Fruit fly (Drosophila melanogaster) whole organism, embryonic: ENCODE results near the gene CG33631.

Experiments used
- Aef1 ChIP-seq: fragments of 200-800 bp; sonication (Bioruptor generic); IDR thresholded peaks from 3 replicates; pipeline ENCODE4 v1.3.6; 2022; ENCODE audit warnings: missing biosample characterization, missing genetic modification characterization
- Awh ChIP-seq: fragments of 200-800 bp; sonication (Bioruptor generic); IDR thresholded peaks from 2 replicates; pipeline ENCODE4, ENCODE4 v1.3.6; 2022; ENCODE audit warnings: missing biosample characterization, missing genetic modification characterization
- CG11456 ChIP-seq: fragments of 200-800 bp; sonication (Bioruptor generic); IDR thresholded peaks from 3 replicates; pipeline ENCODE4 v1.3.6; 2022; ENCODE audit warnings: missing biosample characterization, missing genetic modification characterization
- CG11723 ChIP-seq: fragments of 200-800 bp; sonication (Bioruptor generic); optimal IDR thresholded peaks from 2 replicates; lab custom pipeline; 2017; ENCODE audit warnings: missing biosample characterization, mild to moderate bottlenecking, missing genetic modification characterization
- CG14050 ChIP-seq: fragments of 200-800 bp; sonication (Bioruptor generic); IDR thresholded peaks from 3 replicates; pipeline ENCODE4 v1.3.6; 2022; ENCODE audit warnings: missing biosample characterization, missing genetic modification characterization
- CG1603 ChIP-seq: fragments of 200-800 bp; sonication (Bioruptor generic); optimal IDR thresholded peaks from 2 replicates; lab custom pipeline; 2019; ENCODE audit warnings: missing biosample characterization, mild to moderate bottlenecking, missing genetic modification characterization, moderate library complexity
- CG1647 ChIP-seq: fragments of 200-800 bp; sonication (Bioruptor generic); optimal IDR thresholded peaks from 3 replicates; lab custom pipeline; 2016; ENCODE audit warnings: missing biosample characterization, missing genetic modification characterization
- CG17359 ChIP-seq: fragments of 200-800 bp; sonication (Bioruptor generic); optimal IDR thresholded peaks from 3 replicates; lab custom pipeline; 2018; ENCODE audit warnings: missing biosample characterization, mild to moderate bottlenecking, missing genetic modification characterization, moderate library complexity
- CG17385 ChIP-seq: fragments of 200-800 bp; sonication (Bioruptor generic); optimal IDR thresholded peaks from 3 replicates; lab custom pipeline; 2018; ENCODE audit warnings: missing biosample characterization, mild to moderate bottlenecking, missing genetic modification characterization
- CG18011 ChIP-seq: fragments of 200-800 bp; sonication (Bioruptor generic); optimal IDR thresholded peaks from 2 replicates; lab custom pipeline; 2017; ENCODE audit warnings: missing biosample characterization, missing genetic modification characterization, mild to moderate bottlenecking, moderate library complexity, missing genotype
- CG18476 ChIP-seq: fragments of 200-800 bp; sonication (Bioruptor generic); optimal IDR thresholded peaks from 2 replicates; lab custom pipeline; 2016; ENCODE audit warnings: missing biosample characterization, mild to moderate bottlenecking, missing genetic modification characterization
- CG2199 ChIP-seq: fragments of 200-800 bp; sonication (Bioruptor generic); IDR thresholded peaks from 3 replicates; pipeline ENCODE4 v1.3.6; 2022; ENCODE audit warnings: missing biosample characterization, missing genetic modification characterization
- CG2712 ChIP-seq: fragments of 200-800 bp; optimal IDR thresholded peaks from 3 replicates; lab custom pipeline; 2019; ENCODE audit warnings: missing biosample characterization, mild to moderate bottlenecking, missing genetic modification characterization, moderate library complexity
- CG32767 ChIP-seq: fragments of 200-800 bp; sonication (Bioruptor generic); IDR thresholded peaks from 2 replicates; pipeline ENCODE4 v1.3.6; 2022; ENCODE audit warnings: missing biosample characterization, missing genetic modification characterization
- CG3281 ChIP-seq: fragments of 200-800 bp; sonication (Bioruptor generic); optimal IDR thresholded peaks from 3 replicates; lab custom pipeline; 2017; ENCODE audit warnings: missing biosample characterization, mild to moderate bottlenecking, missing genetic modification characterization
- CG34376 ChIP-seq: fragments of 200-800 bp; sonication (Bioruptor generic); optimal IDR thresholded peaks from 2 replicates; lab custom pipeline; 2018; ENCODE audit warnings: missing biosample characterization, mild to moderate bottlenecking, missing genetic modification characterization
- CG5953 ChIP-seq: fragments of 200-800 bp; sonication (Bioruptor generic); IDR thresholded peaks from 2 replicates; pipeline ENCODE4 v1.3.6; 2022; ENCODE audit warnings: missing biosample characterization, missing genetic modification characterization
- CG7357 ChIP-seq: fragments of 200-800 bp; sonication (Bioruptor generic); IDR thresholded peaks from 3 replicates; pipeline ENCODE4 v1.3.6; 2022; ENCODE audit warnings: missing biosample characterization, missing genetic modification characterization
- CG7839 ChIP-seq: fragments of 200-800 bp; sonication (Bioruptor generic); optimal IDR thresholded peaks from 3 replicates; lab custom pipeline; 2018; ENCODE audit warnings: missing biosample characterization, mild to moderate bottlenecking, missing genetic modification characterization, moderate library complexity
- CG9876 ChIP-seq: fragments of 200-800 bp; sonication (Bioruptor generic); optimal IDR thresholded peaks from 2 replicates; lab custom pipeline; 2016; ENCODE audit warnings: missing biosample characterization, missing genetic modification characterization
- Camta ChIP-seq: fragments of 200-800 bp; sonication (Bioruptor generic); optimal IDR thresholded peaks from 2 replicates; lab custom pipeline; 2016; ENCODE audit warnings: missing biosample characterization, missing genetic modification characterization
- D ChIP-seq, 2 experiments: fragments of 200-800 bp in 1 of 2; fragments of >200 bp in 1 of 2; sonication (Bioruptor generic) in 1 of 2; optimal IDR thresholded peaks; 2 replicates in 1 of 2; 3 replicates in 1 of 2; lab custom pipeline; 2017; ENCODE audit warnings: mild to moderate bottlenecking in 1 of 2, missing biosample characterization in 1 of 2, missing genetic modification characterization in 1 of 2, missing genetic modification reagents in 1 of 2
- D19A ChIP-seq: fragments of 200-800 bp; optimal IDR thresholded peaks from 3 replicates; lab custom pipeline; 2019; ENCODE audit warnings: missing biosample characterization, mild to moderate bottlenecking, missing genetic modification characterization, moderate library complexity
- Ets65A ChIP-seq: fragments of 200-800 bp; sonication (Bioruptor generic); peaks from one replicate; lab custom pipeline; 2016; ENCODE audit warnings: missing biosample characterization, missing genetic modification characterization
- Fer1 ChIP-seq: fragments of 200-800 bp; sonication (Bioruptor generic); optimal IDR thresholded peaks from 2 replicates; lab custom pipeline; 2017; ENCODE audit warnings: missing biosample characterization, mild to moderate bottlenecking, missing genetic modification characterization
- Fer3 ChIP-seq: fragments of 200-800 bp; sonication (Bioruptor generic); optimal IDR thresholded peaks from 2 replicates; lab custom pipeline; 2018; ENCODE audit warnings: missing biosample characterization, mild to moderate bottlenecking, missing genetic modification characterization, moderate library complexity
- Med ChIP-seq: fragments of 200-800 bp; sonication (Bioruptor generic); peaks from one replicate; lab custom pipeline; 2016; ENCODE audit warnings: missing biosample characterization, missing genetic modification characterization, mild to moderate bottlenecking, inconsistent platforms, moderate library complexity
- Meics ChIP-seq: fragments of 200-800 bp; sonication (Bioruptor generic); optimal IDR thresholded peaks from 2 replicates; lab custom pipeline; 2017; ENCODE audit warnings: missing biosample characterization, mild to moderate bottlenecking, missing genetic modification characterization
- Myb ChIP-seq: fragments of 200-800 bp; sonication (Bioruptor generic); optimal IDR thresholded peaks from 2 replicates; lab custom pipeline; 2016; ENCODE audit warnings: missing biosample characterization, missing genetic modification characterization
- NfI ChIP-seq: fragments of 200-800 bp; sonication (Bioruptor generic); optimal IDR thresholded peaks from 3 replicates; lab custom pipeline; 2018; ENCODE audit warnings: missing biosample characterization, mild to moderate bottlenecking, missing genetic modification characterization, moderate library complexity
- Rfx ChIP-seq: fragments of 200-800 bp; sonication (Bioruptor generic); IDR thresholded peaks from 2 replicates; pipeline ENCODE4 v1.3.6; 2022; ENCODE audit warnings: missing biosample characterization, missing genetic modification characterization
- Sox100B ChIP-seq: fragments of 200-800 bp; sonication (Bioruptor generic); optimal IDR thresholded peaks from 3 replicates; lab custom pipeline; 2018; ENCODE audit warnings: missing biosample characterization, mild to moderate bottlenecking, missing genetic modification characterization
- Ssrp ChIP-seq: fragments of 200-800 bp; sonication (Bioruptor generic); optimal IDR thresholded peaks from 2 replicates; lab custom pipeline; 2018; ENCODE audit warnings: missing biosample characterization, mild to moderate bottlenecking, missing genetic modification characterization, moderate library complexity
- croc ChIP-seq: fragments of 200-800 bp; sonication (Bioruptor generic); conservative IDR thresholded peaks from 3 replicates; pipeline ENCODE4 v1.3.6; 2022; ENCODE audit warnings: missing biosample characterization, missing genetic modification characterization
- crp ChIP-seq, 2 experiments: fragments of 200-800 bp; sonication (Bioruptor generic); optimal IDR thresholded peaks; 2 replicates in 1 of 2; 3 replicates in 1 of 2; lab custom pipeline; 2017; ENCODE audit warnings: missing biosample characterization in 2 of 2, missing genetic modification characterization in 2 of 2, mild to moderate bottlenecking in 1 of 2, moderate library complexity in 1 of 2
- dimm ChIP-seq: fragments of 200-800 bp; sonication (Bioruptor generic); IDR thresholded peaks from 2 replicates; pipeline ENCODE4 v1.3.6; 2022; ENCODE audit warnings: missing biosample characterization, missing genetic modification characterization
- gfzf ChIP-seq: fragments of 200-800 bp; sonication (Bioruptor generic); optimal IDR thresholded peaks from 2 replicates; lab custom pipeline; 2016; ENCODE audit warnings: missing biosample characterization, mild to moderate bottlenecking, missing genetic modification characterization, moderate library complexity
- grn ChIP-seq: fragments of 200-800 bp; sonication (Bioruptor generic); optimal IDR thresholded peaks from 3 replicates; lab custom pipeline; 2017; ENCODE audit warnings: missing biosample characterization, missing genetic modification characterization
- jing ChIP-seq: fragments of 200-800 bp; sonication (Bioruptor generic); optimal IDR thresholded peaks from 2 replicates; lab custom pipeline; 2018; ENCODE audit warnings: missing biosample characterization, mild to moderate bottlenecking, missing genetic modification characterization
- mam ChIP-seq: fragments of 200-800 bp; sonication (Bioruptor generic); optimal IDR thresholded peaks from 3 replicates; lab custom pipeline; 2016; ENCODE audit warnings: missing biosample characterization, missing genetic modification characterization
- nau ChIP-seq: fragments of 200-800 bp; sonication (Bioruptor generic); optimal IDR thresholded peaks from 3 replicates; lab custom pipeline; 2017; ENCODE audit warnings: missing biosample characterization, mild to moderate bottlenecking, missing genetic modification characterization, missing genetic modification reagents
- pum ChIP-seq: fragments of 200-800 bp; sonication (Bioruptor generic); optimal IDR thresholded peaks from 2 replicates; lab custom pipeline; 2016; ENCODE audit warnings: missing biosample characterization, missing genetic modification characterization
- stwl ChIP-seq: fragments of 200-800 bp; sonication (Bioruptor generic); optimal IDR thresholded peaks from 3 replicates; lab custom pipeline; 2018; ENCODE audit warnings: missing biosample characterization, mild to moderate bottlenecking, missing genetic modification characterization, moderate library complexity
- ttk ChIP-seq: fragments of 200-800 bp; sonication (Bioruptor generic); IDR thresholded peaks from 2 replicates; pipeline ENCODE4 v2.1.2; 2022; ENCODE audit warnings: missing biosample characterization, missing genetic modification characterization
- tx ChIP-seq: fragments of 200-800 bp; sonication (Bioruptor generic); optimal IDR thresholded peaks from 2 replicates; lab custom pipeline; 2016; ENCODE audit warnings: missing biosample characterization, missing genetic modification characterization
- unpg ChIP-seq: fragments of 200-800 bp; sonication (Bioruptor generic); optimal IDR thresholded peaks from 3 replicates; lab custom pipeline; 2018; ENCODE audit warnings: missing biosample characterization, mild to moderate bottlenecking, missing genetic modification characterization, moderate library complexity
- usp ChIP-seq: fragments of >200 bp; optimal IDR thresholded peaks from 2 replicates; lab custom pipeline; 2017; ENCODE audit warnings: missing biosample characterization, missing genetic modification characterization
- z ChIP-seq: fragments of 200-800 bp; sonication (Bioruptor generic); IDR thresholded peaks from 3 replicates; pipeline ENCODE4 v1.3.6; 2022; ENCODE audit warnings: missing biosample characterization, missing genetic modification characterization
- zen ChIP-seq: fragments of 200-800 bp; sonication (Bioruptor generic); optimal IDR thresholded peaks from 3 replicates; lab custom pipeline; 2018; ENCODE audit warnings: missing biosample characterization, mild to moderate bottlenecking, missing genetic modification characterization, moderate library complexity

The CG33631 gene

dm6 chr3R:10052695-10053382 is 11.0 kb upstream of the CG33631 start, which contains the start of the genes Fancl and Npc2e (continued):
- TF ChIP-seq CG2712 (no peak), dimm (GFP tag; lab: Robert Waterston, UW) (no peak), CG34376 (GFP tag; lab: Kevin White, UChicago) (no peak), gfzf (GFP tag; lab: Kevin White, UChicago) (no peak), Fer3 (tag; lab: Kevin White, UChicago) (no peak), Med (peak; percentile 2), D (optimal IDR thresholded peaks at IDR 0.05; lab: Kevin White, UChicago) (no peak), D (GFP tag; optimal IDR thresholded peaks at IDR 0.05; lab: Kevin White, UChicago) (no peak), crp (GFP tag; optimal IDR thresholded peaks at IDR 0.05; lab: Kevin White, UChicago) (no peak), CG18011 (GFP tag; lab: Kevin White, UChicago) (no peak), jing (GFP tag; lab: Kevin White, UChicago) (no peak), D19A (tag; lab: Kevin White, UChicago) (no peak), CG11456 (no peak), usp (no peak), Awh (GFP tag; lab: Robert Waterston, UW) (no peak), CG1647 (GFP tag; lab: Kevin White, UChicago) (no peak)

- TF ChIP-seq CG5953, result no peak
- TF ChIP-seq CG17359 (tag; lab: Kevin White, UChicago), result peak; percentile 6
- 0 out of 2 replicates have a peak, but pooled peaks have one; percentile 5 for TF ChIP-seq Rfx (GFP tag; lab: Robert Waterston, UW)
- TF ChIP-seq CG7839 (tag; lab: Kevin White, UChicago), result peak; percentile 21
- TF ChIP-seq CG14050 (GFP tag; lab: Robert Waterston, UW), result no peak
- TF ChIP-seq pum (GFP tag; lab: Kevin White, UChicago), result no peak
- no peak for TF ChIP-seq tx (GFP tag; lab: Kevin White, UChicago)
- peak; percentile 13 for TF ChIP-seq Fer3 (tag; lab: Kevin White, UChicago)
- TF ChIP-seq stwl (tag; lab: Kevin White, UChicago), result peak; percentile 29
- no peak for TF ChIP-seq Ssrp (tag; lab: Kevin White, UChicago)
- TF ChIP-seq CG7357 (GFP tag; lab: Robert Waterston, UW), result peak; percentile 51; the same call in 2 of the 3 replicates
- no peak for TF ChIP-seq Aef1
- TF ChIP-seq CG17385 (GFP tag; lab: Kevin White, UChicago), result peak; percentile 18
- TF ChIP-seq grn, result peak; percentile 13
- no peak for TF ChIP-seq croc
- TF ChIP-seq CG3281 (GFP tag; lab: Kevin White, UChicago), result peak; percentile 43
- TF ChIP-seq unpg (GFP tag; lab: Kevin White, UChicago), result peak; percentile 33
- TF ChIP-seq z (GFP tag; lab: Robert Waterston, UW), result no peak
- no peak for TF ChIP-seq nau (GFP tag; lab: Kevin White, UChicago)
- 0 out of 2 replicates have a peak, but pooled peaks have one; percentile 24 for TF ChIP-seq ttk (GFP tag; lab: Robert Waterston, UW)
- TF ChIP-seq CG2199 (GFP tag; lab: Robert Waterston, UW), result 0 out of 3 replicates have a peak, but pooled peaks have one; percentile 61
- TF ChIP-seq CG18476 (GFP tag; lab: Kevin White, UChicago), result no peak
- TF ChIP-seq zen, result peak; percentile 17
- peak; percentile 26 for TF ChIP-seq Fer1 (GFP tag; lab: Kevin White, UChicago)
- no peak for TF ChIP-seq Camta (GFP tag; lab: Kevin White, UChicago)
- TF ChIP-seq Myb (GFP tag; lab: Kevin White, UChicago), result peak; percentile 42
- TF ChIP-seq CG32767 (GFP tag; lab: Robert Waterston, UW), result no peak
- no peak for TF ChIP-seq CG9876 (GFP tag; lab: Kevin White, UChicago)
- peak; percentile 45 for TF ChIP-seq NfI
- peak; percentile 34 for TF ChIP-seq CG1603 (tag; lab: Kevin White, UChicago)
- peak; percentile 9 for TF ChIP-seq Sox100B (GFP tag; lab: Kevin White, UChicago)
- no peak for TF ChIP-seq CG11723 (GFP tag; lab: Kevin White, UChicago)
- TF ChIP-seq mam, result no peak
- TF ChIP-seq Ets65A, result peak; percentile 8
- peak; percentile 44 for TF ChIP-seq Meics (GFP tag; lab: Kevin White, UChicago)
Measured at dm6 chr3R:10053559-10053958, 10.2 kb upstream of the CG33631 start.
